Worm (Caenorhabditis elegans): Measurements from ENCODE around the gene F56C9.3.

F56C9.3 gene

ce11 chrIII:7336214-7336613 is 25.1 kb downstream of the F56C9.3 start, which contains the start of gene gsp-2:
Gene gsp-2 (plus strand): TSS chrIII:7336587.
- TF ChIP-seq ceh-31 (tag; optimal IDR thresholded peaks at IDR 0.05) (peak; percentile 35), dve-1 (tag; optimal IDR thresholded peaks at IDR 0.05) (peak; percentile 16), ref-2 (tag; optimal IDR thresholded peaks at IDR 0.05) (peak; percentile 29), elt-2 (tag; optimal IDR thresholded peaks at IDR 0.05) (peak; percentile 24), ttx-3 (tag; optimal IDR thresholded peaks at IDR 0.05) (no peak), fax-1 (tag; optimal IDR thresholded peaks at IDR 0.05) (no peak), nfya-1 (tag; optimal IDR thresholded peaks at IDR 0.05) (peak; percentile 74), unc-42 (tag; optimal IDR thresholded peaks at IDR 0.05) (peak; percentile 23), tbx-2 (tag; optimal IDR thresholded peaks at IDR 0.05) (peak; percentile 20), che-1 (tag; optimal IDR thresholded peaks at IDR 0.05) (peak; percentile 0)

- no peak for TF ChIP-seq ceh-19 (GFP tag; optimal IDR thresholded peaks at IDR 0.05)
- TF ChIP-seq unc-86 (tag; optimal IDR thresholded peaks at IDR 0.05) = no peak
- no peak for TF ChIP-seq fkh-10 (GFP tag; optimal IDR thresholded peaks at IDR 0.05)
- TF ChIP-seq ahr-1 (tag; optimal IDR thresholded peaks at IDR 0.05) = no peak
- no peak for TF ChIP-seq ceh-34 (tag; optimal IDR thresholded peaks at IDR 0.05)
- no peak for TF ChIP-seq che-1 (tag; optimal IDR thresholded peaks at IDR 0.05)
- no peak for TF ChIP-seq pax-1 (tag; optimal IDR thresholded peaks at IDR 0.05)
- no peak for TF ChIP-seq sox-2 (GFP tag; IDR thresholded peaks at IDR 0.05)
- TF ChIP-seq pqm-1 (tag; optimal IDR thresholded peaks at IDR 0.05) = no peak
- TF ChIP-seq zip-5 (tag; optimal IDR thresholded peaks at IDR 0.05) = no peak
- TF ChIP-seq pha-2 (tag; optimal IDR thresholded peaks at IDR 0.05) = no peak
Observed at ce11 chrIII:7338009-7338408, 26.9 kb downstream of the F56C9.3 start.

DNA sequence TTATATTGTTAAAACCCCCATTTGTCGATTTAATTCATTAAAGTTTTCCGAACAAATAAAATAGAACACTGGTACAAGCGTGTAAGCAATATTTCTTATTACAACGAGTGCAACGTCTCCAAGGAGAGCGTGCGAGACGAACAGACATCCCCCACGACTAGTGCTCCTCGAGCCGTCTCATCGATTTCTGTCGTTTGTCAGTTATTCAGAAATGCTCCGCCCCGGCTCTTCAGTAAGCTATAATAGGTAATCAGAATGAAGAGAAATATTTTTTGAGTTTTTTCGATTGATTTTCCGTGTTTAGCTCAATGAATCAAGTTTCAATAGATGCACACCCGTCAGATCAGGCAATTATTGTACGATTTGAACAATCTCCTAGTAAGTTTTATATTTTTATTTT is 27.6 kb downstream of the F56C9.3 start, which contains the start of gene kap-1:
TSS of gene kap-1 (plus strand) at position 143 of the 400 bp plus-strand sequence.
- TF ChIP-seq pat-9 (tag; optimal IDR thresholded peaks at IDR 0.05) = no peak
- peak; percentile 40 for TF ChIP-seq ceh-48 (tag; optimal IDR thresholded peaks at IDR 0.05)

DNA sequence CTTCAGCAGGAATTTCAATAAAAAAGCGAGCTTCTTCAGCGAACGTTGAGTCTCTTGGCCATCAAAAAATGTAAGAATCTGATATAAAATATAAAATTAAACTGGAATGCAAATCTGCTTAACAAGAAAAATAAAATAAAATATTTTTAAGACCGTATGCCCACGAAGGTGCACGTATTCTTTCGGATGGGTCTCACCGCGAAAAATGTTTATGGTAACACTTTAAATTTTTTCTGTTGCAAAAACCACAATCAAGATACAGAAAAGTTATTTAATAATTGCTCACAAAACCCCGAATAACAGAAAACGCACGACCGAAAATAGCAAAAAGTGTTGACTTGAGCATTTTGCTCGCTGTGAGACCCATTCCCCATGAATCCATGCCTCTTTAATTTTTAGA is 28.0 kb downstream of the F56C9.3 start:
- TF ChIP-seq ceh-48 (tag; optimal IDR thresholded peaks at IDR 0.05) = no peak
- no peak for TF ChIP-seq eyg-1 (tag; optimal IDR thresholded peaks at IDR 0.05)
- no peak for TF ChIP-seq npax-4 (tag; optimal IDR thresholded peaks at IDR 0.05)
- no peak for TF ChIP-seq unc-42 (tag; optimal IDR thresholded peaks at IDR 0.05)
- no peak for TF ChIP-seq ceh-22 (tag; optimal IDR thresholded peaks at IDR 0.05)
- TF ChIP-seq madf-2 (tag; optimal IDR thresholded peaks at IDR 0.05) = no peak
- no peak for TF ChIP-seq tbx-2 (tag; optimal IDR thresholded peaks at IDR 0.05)
- TF ChIP-seq elt-2 (tag; optimal IDR thresholded peaks at IDR 0.05) = no peak
- TF ChIP-seq sox-4 (tag; optimal IDR thresholded peaks at IDR 0.05) = no peak
- no peak for TF ChIP-seq hlh-30 (tag; optimal IDR thresholded peaks at IDR 0.05; ENCODE audit: insufficient read depth)
- no peak for TF ChIP-seq gmeb-2 (tag; optimal IDR thresholded peaks at IDR 0.05)
- TF ChIP-seq ceh-24 (tag; optimal IDR thresholded peaks at IDR 0.05) = no peak
- no peak for TF ChIP-seq fax-1 (tag; optimal IDR thresholded peaks at IDR 0.05)
- no peak for TF ChIP-seq fkh-10 (GFP tag; optimal IDR thresholded peaks at IDR 0.05)
- no peak for TF ChIP-seq pros-1 (tag; optimal IDR thresholded peaks at IDR 0.05)
- TF ChIP-seq nhr-232 (tag; optimal IDR thresholded peaks at IDR 0.05) = no peak
- no peak for TF ChIP-seq unc-55 (GFP tag; optimal IDR thresholded peaks at IDR 0.05)

ce11 chrIII:7343389-7343788 is 32.3 kb downstream of the F56C9.3 start, which contains the start of gene F08F8.6:
Gene F08F8.6 (plus strand): TSS chrIII:7343689.
- TF ChIP-seq dve-1 (tag; optimal IDR thresholded peaks at IDR 0.05) (no peak), ceh-14 (tag; optimal IDR thresholded peaks at IDR 0.05) (no peak), ceh-30 (tag; optimal IDR thresholded peaks at IDR 0.05) (no peak), lim-6 (tag; optimal IDR thresholded peaks at IDR 0.05) (no peak), syd-9 (tag; optimal IDR thresholded peaks at IDR 0.05) (no peak), ceh-31 (tag; optimal IDR thresholded peaks at IDR 0.05) (no peak), nhr-11 (tag; optimal IDR thresholded peaks at IDR 0.05) (no peak), ceh-2 (tag; optimal IDR thresholded peaks at IDR 0.05) (no peak), tbx-7 (tag; optimal IDR thresholded peaks at IDR 0.05) (no peak), ceh-18 (tag; optimal IDR thresholded peaks at IDR 0.05) (no peak)

Measured in whole organism, late embryonic.